Fruit fly (Drosophila melanogaster) whole organism, wandering third instar larva: Measurements from ENCODE around the gene dpr7.

ENCODE experiments used
- Hnf4 ChIP-seq: fragments of 200-800 bp; sonication (Bioruptor generic); optimal IDR thresholded peaks from 2 replicates; lab custom pipeline; 2016; ENCODE audit warnings: missing biosample characterization, mild to moderate bottlenecking, missing genetic modification characterization
- Rel ChIP-seq, 2 experiments: fragments of 200-800 bp; sonication (Bioruptor generic) in 1 of 2; optimal IDR thresholded peaks; 2 replicates in 1 of 2; 3 replicates in 1 of 2; lab custom pipeline; 2016 to 2019; ENCODE audit warnings: mild to moderate bottlenecking in 2 of 2, missing biosample characterization in 2 of 2, missing genetic modification characterization in 2 of 2, moderate library complexity in 1 of 2
- dmrt93B ChIP-seq: fragments of 200-800 bp; sonication (Bioruptor generic); optimal IDR thresholded peaks from 2 replicates; lab custom pipeline; 2018; ENCODE audit warnings: missing biosample characterization, mild to moderate bottlenecking, missing genetic modification characterization
- fru ChIP-seq: fragments of 200-800 bp; sonication (Bioruptor generic); optimal IDR thresholded peaks from 3 replicates; lab custom pipeline; 2016; ENCODE audit warnings: missing biosample characterization, mild to moderate bottlenecking, missing genetic modification characterization
- woc ChIP-seq: sonication (Bioruptor generic); optimal IDR thresholded peaks from 2 replicates; lab custom pipeline; 2016; ENCODE audit warnings: missing biosample characterization, mild to moderate bottlenecking, missing genetic modification characterization

DNA sequence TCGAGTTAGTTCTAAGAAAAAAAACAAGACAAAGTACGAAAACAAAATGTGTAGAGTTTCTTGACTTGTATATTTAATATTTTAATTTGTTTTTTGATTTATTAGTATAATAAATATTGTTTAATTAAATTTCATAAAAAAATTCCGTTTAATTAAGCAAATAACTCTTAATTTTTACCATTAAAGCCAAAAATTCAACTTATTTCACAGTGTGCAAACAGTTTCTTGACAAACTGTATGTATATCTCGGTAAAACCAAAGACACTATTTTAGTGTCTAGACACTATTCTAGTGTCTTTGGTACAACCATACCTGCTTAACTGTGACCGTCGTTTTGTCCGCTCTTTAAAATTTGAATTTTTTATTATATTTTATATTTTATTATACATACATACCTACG lies 26.4 kb downstream of the dpr7 start:
- no peak for TF ChIP-seq Hnf4 (GFP tag; lab: Kevin White, UChicago)
- no peak for TF ChIP-seq fru (GFP tag; lab: Kevin White, UChicago)
- TF ChIP-seq woc (GFP tag; lab: Kevin White, UChicago), result no peak
- no peak for TF ChIP-seq dmrt93B
- no peak for TF ChIP-seq Rel (GFP tag; optimal IDR thresholded peaks at IDR 0.05; lab: Kevin White, UChicago)
- TF ChIP-seq Rel (tag; optimal IDR thresholded peaks at IDR 0.05; lab: Kevin White, UChicago), result no peak
